Fruit fly (Drosophila melanogaster): Measurements from ENCODE around the gene CG42716.

DNA sequence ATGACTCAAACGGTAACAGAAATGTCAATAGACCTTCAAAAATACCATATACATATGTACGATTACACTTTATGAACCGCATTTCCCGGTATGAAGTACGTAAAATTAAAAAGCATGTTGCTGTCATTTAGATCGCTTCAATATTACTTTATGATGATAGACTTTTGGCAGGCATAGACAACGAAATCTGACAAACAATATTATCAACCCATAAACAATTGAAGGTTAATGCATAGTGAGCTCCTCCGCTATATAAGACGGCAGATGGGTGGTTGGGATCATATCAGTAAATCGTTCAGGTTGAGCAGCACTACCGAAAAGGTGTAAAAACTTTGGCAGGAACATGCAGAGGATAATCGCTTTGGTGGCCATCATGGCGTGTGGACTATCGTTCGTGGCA, 50.1 kb downstream of the CG42716 start, which contains the start of gene CG13075:
- TF ChIP-seq woc (GFP tag; optimal IDR thresholded peaks at IDR 0.05): no peak
- TF ChIP-seq psq (GFP tag; optimal IDR thresholded peaks at IDR 0.05): no peak
- no peak for TF ChIP-seq Hr83 (GFP tag; optimal IDR thresholded peaks at IDR 0.05; ENCODE audit: poor library complexity, severe bottlenecking)
- no peak for TF ChIP-seq Vsx2 (GFP tag; optimal IDR thresholded peaks at IDR 0.05; ENCODE audit: partially characterized antibody)
- TF ChIP-seq ey (GFP tag; optimal IDR thresholded peaks at IDR 0.05): no peak
- no peak for TF ChIP-seq h (GFP tag; optimal IDR thresholded peaks at IDR 0.05)

Data from whole organism, wandering third instar larva.